Worm (Caenorhabditis elegans): Measurements from ENCODE around the gene nas-12.

- TF ChIP-seq ZK546.5 (tag; optimal IDR thresholded peaks at IDR 0.05) (no peak), skn-1 (tag; optimal IDR thresholded peaks at IDR 0.05) (no peak), zag-1 (tag; optimal IDR thresholded peaks at IDR 0.05) (no peak), nhr-12 (tag; optimal IDR thresholded peaks at IDR 0.05) (no peak), lin-39 (tag; optimal IDR thresholded peaks at IDR 0.05) (no peak), ztf-11 (tag; optimal IDR thresholded peaks at IDR 0.05) (no peak), pqm-1 (tag; optimal IDR thresholded peaks at IDR 0.05) (no peak)
Measured at ce11 chrIV:10275050-10275449, 51.2 kb downstream of the nas-12 start.
